Fruit fly (Drosophila melanogaster): Measurements from ENCODE around the gene Spase25.

Gene Spase25

dm6 chrX:11492916-11493590, 8.0 kb downstream of the Spase25 start, which contains the start of gene Drak:
TSS of gene Drak (plus strand) at chrX:11493135.
- no peak for TF ChIP-seq h (optimal IDR thresholded peaks at IDR 0.05)
- TF ChIP-seq ttk (optimal IDR thresholded peaks at IDR 0.05), result no peak
- TF ChIP-seq Sin3A (optimal IDR thresholded peaks at IDR 0.05), result no peak
- TF ChIP-seq insv (optimal IDR thresholded peaks at IDR 0.05), result no peak
- no peak for TF ChIP-seq Myc (optimal IDR thresholded peaks at IDR 0.05)
- TF ChIP-seq psq (optimal IDR thresholded peaks at IDR 0.05), result no peak

DNA sequence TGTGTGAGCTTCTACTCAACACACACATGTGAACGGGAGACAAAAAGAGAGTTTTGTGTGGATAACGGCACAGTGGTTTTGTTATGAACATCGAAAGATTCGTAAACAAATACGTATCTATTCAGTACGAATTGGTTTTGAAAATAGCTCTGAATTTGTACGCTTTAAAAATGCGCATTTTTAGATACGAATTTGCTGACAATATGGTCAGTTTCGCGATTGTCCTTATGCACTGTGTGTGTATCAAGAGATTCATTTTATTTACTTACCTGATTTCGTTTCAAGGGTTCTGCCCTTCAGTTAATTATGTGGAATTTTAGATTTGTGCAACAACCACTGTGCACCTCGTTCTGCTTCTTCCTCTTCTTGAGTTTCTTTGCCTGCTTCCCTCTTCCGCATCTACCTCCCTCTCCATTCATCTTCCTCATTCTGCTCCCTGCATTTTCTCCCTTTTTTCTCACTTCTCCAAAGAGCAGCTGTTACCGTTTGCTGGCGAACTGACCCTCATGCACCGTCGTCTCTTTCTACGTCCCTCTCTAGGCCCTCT, 9.8 kb downstream of the Spase25 start:
- TF ChIP-seq insv (optimal IDR thresholded peaks at IDR 0.05), result no peak
- TF ChIP-seq ttk (optimal IDR thresholded peaks at IDR 0.05), result no peak
- TF ChIP-seq h (optimal IDR thresholded peaks at IDR 0.05), result no peak
- TF ChIP-seq Sin3A (optimal IDR thresholded peaks at IDR 0.05), result no peak
- no peak for TF ChIP-seq psq (optimal IDR thresholded peaks at IDR 0.05)
- TF ChIP-seq Myc (optimal IDR thresholded peaks at IDR 0.05), result no peak

- no peak for TF ChIP-seq Myc (optimal IDR thresholded peaks at IDR 0.05)
- TF ChIP-seq h (optimal IDR thresholded peaks at IDR 0.05), result no peak
- no peak for TF ChIP-seq psq (optimal IDR thresholded peaks at IDR 0.05)
- TF ChIP-seq insv (optimal IDR thresholded peaks at IDR 0.05), result no peak
- TF ChIP-seq Sin3A (optimal IDR thresholded peaks at IDR 0.05), result no peak
- no peak for TF ChIP-seq ttk (optimal IDR thresholded peaks at IDR 0.05)
Measured at dm6 chrX:11495474-11495873, 10.4 kb downstream of the Spase25 start.

- TF ChIP-seq insv (optimal IDR thresholded peaks at IDR 0.05) (no peak), psq (optimal IDR thresholded peaks at IDR 0.05) (no peak), Myc (optimal IDR thresholded peaks at IDR 0.05) (no peak), ttk (optimal IDR thresholded peaks at IDR 0.05) (no peak), Sin3A (optimal IDR thresholded peaks at IDR 0.05) (no peak), h (optimal IDR thresholded peaks at IDR 0.05) (no peak)
Measured at dm6 chrX:11496257-11496656, 11.2 kb downstream of the Spase25 start.

DNA sequence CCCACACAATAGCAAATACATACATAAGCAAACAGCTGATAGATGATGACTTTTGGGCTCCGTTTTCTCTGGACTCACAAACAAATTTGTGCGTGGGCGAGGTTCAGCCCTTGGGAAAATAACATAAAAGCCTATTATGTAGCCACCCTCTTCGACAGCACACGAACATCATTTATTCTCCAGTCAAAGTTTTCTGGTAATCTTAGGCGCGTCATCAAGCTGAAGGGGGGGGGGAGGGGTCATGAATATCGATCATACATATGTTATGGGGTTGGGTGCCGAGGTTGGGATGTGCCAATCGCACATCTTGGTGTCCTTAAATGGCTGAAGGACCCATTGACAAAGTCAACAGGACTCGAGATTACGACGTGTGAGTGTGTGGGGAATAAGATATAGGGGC, 13.1 kb downstream of the Spase25 start:
- no peak for TF ChIP-seq psq (optimal IDR thresholded peaks at IDR 0.05)
- TF ChIP-seq ttk (optimal IDR thresholded peaks at IDR 0.05), result no peak
- no peak for TF ChIP-seq Sin3A (optimal IDR thresholded peaks at IDR 0.05)
- TF ChIP-seq Myc (optimal IDR thresholded peaks at IDR 0.05), result no peak
- TF ChIP-seq h (optimal IDR thresholded peaks at IDR 0.05), result no peak
- TF ChIP-seq insv (optimal IDR thresholded peaks at IDR 0.05), result no peak

- TF ChIP-seq ttk (optimal IDR thresholded peaks at IDR 0.05) (no peak), Myc (optimal IDR thresholded peaks at IDR 0.05) (no peak), insv (optimal IDR thresholded peaks at IDR 0.05) (no peak), psq (optimal IDR thresholded peaks at IDR 0.05) (no peak), h (optimal IDR thresholded peaks at IDR 0.05) (no peak)
Measured at dm6 chrX:11499454-11499853, 14.4 kb downstream of the Spase25 start.

- no peak for TF ChIP-seq psq (optimal IDR thresholded peaks at IDR 0.05)
- no peak for TF ChIP-seq insv (optimal IDR thresholded peaks at IDR 0.05)
- TF ChIP-seq Myc (optimal IDR thresholded peaks at IDR 0.05), result no peak
- no peak for TF ChIP-seq h (optimal IDR thresholded peaks at IDR 0.05)
- no peak for TF ChIP-seq ttk (optimal IDR thresholded peaks at IDR 0.05)
- no peak for TF ChIP-seq Sin3A (optimal IDR thresholded peaks at IDR 0.05)
Measured at dm6 chrX:11500284-11500683, 15.2 kb downstream of the Spase25 start.

DNA sequence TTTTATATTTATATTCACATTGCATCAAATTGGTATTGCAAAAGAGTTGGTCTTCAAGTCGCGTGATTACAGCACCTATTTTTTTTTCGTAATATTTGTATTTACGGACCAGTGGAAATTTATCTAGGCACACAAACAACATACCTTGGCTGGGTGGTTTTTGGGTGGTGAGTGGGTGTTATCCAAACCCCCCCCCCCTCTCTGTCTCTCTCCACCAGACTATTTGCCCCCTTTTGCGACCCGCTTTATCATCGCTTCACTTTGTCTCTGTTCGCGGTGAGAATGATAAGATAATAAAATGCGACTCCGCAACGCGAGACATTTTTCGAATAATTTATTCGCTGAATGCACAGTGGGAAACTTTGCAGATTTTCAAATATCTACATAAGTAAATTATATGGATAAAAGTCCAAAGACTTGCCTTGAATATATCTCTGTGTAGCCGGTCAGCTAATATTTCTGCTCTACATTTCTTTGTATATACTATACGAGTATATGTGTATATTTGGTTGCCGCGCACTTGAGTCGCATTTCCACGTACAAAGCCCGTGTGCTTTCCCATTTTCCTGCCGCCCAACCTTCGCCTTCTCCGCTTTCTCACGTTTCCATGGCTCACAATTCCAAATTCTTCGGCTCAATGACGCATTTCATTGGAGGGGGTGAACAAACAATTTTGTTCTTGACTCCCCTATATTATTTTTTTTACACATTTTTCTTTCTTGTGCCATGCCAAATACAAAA, 16.3 kb downstream of the Spase25 start:
- TF ChIP-seq insv (optimal IDR thresholded peaks at IDR 0.05) (no peak), h (optimal IDR thresholded peaks at IDR 0.05) (no peak), psq (optimal IDR thresholded peaks at IDR 0.05) (no peak), Myc (optimal IDR thresholded peaks at IDR 0.05) (no peak), ttk (optimal IDR thresholded peaks at IDR 0.05) (no peak), Sin3A (optimal IDR thresholded peaks at IDR 0.05) (no peak)

dm6 chrX:11503625-11504024, 18.6 kb downstream of the Spase25 start:
- TF ChIP-seq ttk (optimal IDR thresholded peaks at IDR 0.05) (no peak), insv (optimal IDR thresholded peaks at IDR 0.05) (no peak), h (optimal IDR thresholded peaks at IDR 0.05) (no peak), Sin3A (optimal IDR thresholded peaks at IDR 0.05) (no peak), Myc (optimal IDR thresholded peaks at IDR 0.05) (no peak), psq (optimal IDR thresholded peaks at IDR 0.05) (no peak)

- TF ChIP-seq insv (optimal IDR thresholded peaks at IDR 0.05) (no peak), h (optimal IDR thresholded peaks at IDR 0.05) (no peak), ttk (optimal IDR thresholded peaks at IDR 0.05) (no peak), psq (optimal IDR thresholded peaks at IDR 0.05) (no peak), Sin3A (optimal IDR thresholded peaks at IDR 0.05) (no peak), Myc (optimal IDR thresholded peaks at IDR 0.05) (no peak)
Measured at dm6 chrX:11506210-11506609, 21.2 kb downstream of the Spase25 start.

dm6 chrX:11510120-11510771, 25.2 kb downstream of the Spase25 start:
- TF ChIP-seq Sin3A (optimal IDR thresholded peaks at IDR 0.05), result no peak
- TF ChIP-seq psq (optimal IDR thresholded peaks at IDR 0.05), result no peak
- TF ChIP-seq Myc (optimal IDR thresholded peaks at IDR 0.05), result no peak
- TF ChIP-seq h (optimal IDR thresholded peaks at IDR 0.05), result no peak
- no peak for TF ChIP-seq ttk (optimal IDR thresholded peaks at IDR 0.05)
- no peak for TF ChIP-seq insv (optimal IDR thresholded peaks at IDR 0.05)

- no peak for TF ChIP-seq psq (optimal IDR thresholded peaks at IDR 0.05)
Measured at dm6 chrX:11511299-11511698, 26.2 kb downstream of the Spase25 start.

Data from Kc167 (cell line).